Worm (Caenorhabditis elegans): ENCODE results near the gene F35B12.10.

ce11 chrV:11653095-11653494 lies 24.0 kb upstream of the F35B12.10 start:
- TF ChIP-seq med-1 (GFP tag; optimal IDR thresholded peaks at IDR 0.05; ENCODE audit: insufficient read depth) (no peak), ztf-29 (GFP tag; IDR thresholded peaks at IDR 0.05) (no peak), cog-1 (tag; optimal IDR thresholded peaks at IDR 0.05) (no peak)
